Worm (Caenorhabditis elegans) whole organism, L4 larva: ENCODE data around the gene snrp-200.

Experiments
- D1046.2 ChIP-seq: fragments of 200-800 bp; sonication (Bioruptor generic); IDR thresholded peaks from 2 replicates; pipeline ENCODE4 v1.3.6; 2022; ENCODE audit warnings: missing genetic modification characterization, missing compliant biosample characterization
- F10B5.3 ChIP-seq: sonication (generic microtip); optimal IDR thresholded peaks from 2 replicates; lab custom pipeline; 2016; ENCODE audit warnings: mild to moderate bottlenecking, missing genetic modification characterization, missing compliant biosample characterization
- F37D6.2 ChIP-seq: sonication (generic microtip); optimal IDR thresholded peaks from 2 replicates; lab custom pipeline; 2016; ENCODE audit warnings: mild to moderate bottlenecking, missing genetic modification characterization, missing compliant biosample characterization
- F44E2.7 ChIP-seq: fragments of 200-800 bp; sonication (Bioruptor generic); IDR thresholded peaks from 2 replicates; pipeline ENCODE4 v2.1.2; 2022; ENCODE audit warnings: missing genetic modification characterization, missing compliant biosample characterization
- Y105C5A.15 ChIP-seq: fragments of 200-800 bp; sonication (Bioruptor generic); IDR thresholded peaks from 2 replicates; pipeline ENCODE4 v1.3.6; 2022; ENCODE audit warnings: missing genetic modification characterization, missing compliant biosample characterization
- Y75B8A.6 ChIP-seq: fragments of 200-800 bp; sonication (Bioruptor generic); IDR thresholded peaks from 2 replicates; pipeline ENCODE4 v1.3.6; 2022; ENCODE audit warnings: missing genetic modification reagents, missing genetic modification characterization, missing compliant biosample characterization
- ZK546.5 ChIP-seq, 2 experiments: sonication (generic microtip); optimal IDR thresholded peaks; 2 replicates each; lab custom pipeline; 2017; ENCODE audit warnings: missing biosample characterization in 2 of 2, missing genetic modification characterization in 2 of 2
- aha-1 ChIP-seq: fragments of 150-350 bp; peaks from one replicate; lab custom pipeline; 2014; ENCODE audit warnings: missing biosample characterization, missing genetic modification characterization
- aly-2 ChIP-seq: sonication (generic microtip); optimal IDR thresholded peaks from 2 replicates; lab custom pipeline; 2018; ENCODE audit warnings: missing biosample characterization, missing genetic modification characterization
- attf-4 ChIP-seq: sonication (generic microtip); optimal IDR thresholded peaks from 3 replicates; lab custom pipeline; 2017; ENCODE audit warnings: missing biosample characterization, missing genetic modification characterization
- ceh-20 ChIP-seq: fragments of 200-800 bp; sonication (Bioruptor generic); IDR thresholded peaks from 2 replicates; pipeline ENCODE4 v1.3.6; 2022; ENCODE audit warnings: missing genetic modification reagents, missing genetic modification characterization, missing compliant biosample characterization
- ceh-28 ChIP-seq: fragments of 150-350 bp; optimal IDR thresholded peaks from 2 replicates; lab custom pipeline; 2014; ENCODE audit warnings: missing biosample characterization, missing genetic modification reagents, missing genetic modification characterization
- ceh-32 ChIP-seq: sonication (generic microtip); optimal IDR thresholded peaks from 2 replicates; lab custom pipeline; 2016; ENCODE audit warnings: mild to moderate bottlenecking, missing genetic modification characterization, missing compliant biosample characterization; ENCODE audit not compliant: poor library complexity
- cey-2 ChIP-seq: sonication (generic microtip); optimal IDR thresholded peaks from 3 replicates; lab custom pipeline; 2017; ENCODE audit warnings: missing genetic modification characterization, mild to moderate bottlenecking, missing compliant biosample characterization, antibody characterized with exemption, borderline replicate concordance; ENCODE audit not compliant: insufficient read depth
- ctbp-1 ChIP-seq: fragments of 200-800 bp; sonication (Bioruptor generic); IDR thresholded peaks from 2 replicates; pipeline ENCODE4 v1.3.6; 2022; ENCODE audit warnings: missing genetic modification reagents, missing genetic modification characterization, missing compliant biosample characterization
- daf-19 ChIP-seq: fragments of 200-800 bp; sonication (Bioruptor generic); conservative IDR thresholded peaks from 2 replicates; pipeline ENCODE4 v1.3.6; 2022; ENCODE audit warnings: missing genetic modification characterization, missing compliant biosample characterization
- dmd-9 ChIP-seq: fragments of 200-800 bp; sonication (Bioruptor generic); IDR thresholded peaks from 2 replicates; pipeline ENCODE4 v1.3.6; 2022; ENCODE audit warnings: missing genetic modification reagents, missing genetic modification characterization, missing compliant biosample characterization
- dpl-1 ChIP-seq: fragments of 150-350 bp; optimal IDR thresholded peaks from 2 replicates; lab custom pipeline; 2014; ENCODE audit warnings: missing biosample characterization, missing genetic modification reagents, missing genetic modification characterization
- duxl-1 ChIP-seq: sonication (generic microtip); optimal IDR thresholded peaks from 2 replicates; lab custom pipeline; 2016; ENCODE audit warnings: mild to moderate bottlenecking, missing genetic modification characterization, moderate library complexity, missing compliant biosample characterization; ENCODE audit not compliant: poor library complexity
- dve-1 ChIP-seq: sonication (generic microtip); optimal IDR thresholded peaks from 2 replicates; lab custom pipeline; 2017; ENCODE audit warnings: antibody characterized with exemption, mild to moderate bottlenecking, missing genetic modification characterization, missing compliant biosample characterization; ENCODE audit not compliant: insufficient read depth
- egl-43 ChIP-seq: fragments of 200-800 bp; sonication (Bioruptor generic); IDR thresholded peaks from 2 replicates; pipeline ENCODE4 v1.3.6; 2022; ENCODE audit warnings: missing genetic modification reagents, missing genetic modification characterization, missing compliant biosample characterization
- hlh-11 ChIP-seq: fragments of 200-800 bp; sonication (Bioruptor generic); optimal IDR thresholded peaks from 2 replicates; lab custom pipeline; 2018; ENCODE audit warnings: mild to moderate bottlenecking, missing genetic modification characterization, missing compliant biosample characterization
- hmg-1.1 ChIP-seq: fragments of 200-800 bp; sonication (Bioruptor generic); IDR thresholded peaks from 2 replicates; pipeline ENCODE4 v1.3.6; 2022; ENCODE audit warnings: missing genetic modification reagents, missing genetic modification characterization, missing compliant biosample characterization
- lin-15B ChIP-seq: fragments of 150-350 bp; sonication (generic microtip); optimal IDR thresholded peaks from 3 replicates; lab custom pipeline; 2014; ENCODE audit warnings: missing biosample characterization, missing genetic modification characterization
- lin-38 ChIP-seq: fragments of 200-800 bp; sonication (Bioruptor generic); IDR thresholded peaks from 2 replicates; pipeline ENCODE4 v1.3.6; 2022; ENCODE audit warnings: missing genetic modification reagents, missing genetic modification characterization, missing compliant biosample characterization
- lir-3 ChIP-seq: sonication (generic microtip); optimal IDR thresholded peaks from 2 replicates; lab custom pipeline; 2016; ENCODE audit warnings: mild to moderate bottlenecking, missing genetic modification characterization, missing compliant biosample characterization
- lsy-2 ChIP-seq, 2 experiments: fragments of 150-350 bp in 1 of 2; sonication (generic microtip) in 1 of 2; optimal IDR thresholded peaks; 2 replicates each; lab custom pipeline; 2014 to 2017; ENCODE audit warnings: missing biosample characterization in 2 of 2, missing genetic modification characterization in 2 of 2
- madf-5 ChIP-seq, 2 experiments: fragments of 200-800 bp; sonication (Bioruptor generic); IDR thresholded peaks; 2 replicates each; pipeline ENCODE4 v1.3.6; 2022; ENCODE audit warnings: missing compliant biosample characterization in 2 of 2, missing genetic modification characterization in 2 of 2
- madf-9 ChIP-seq: fragments of 200-800 bp; sonication (Bioruptor generic); conservative IDR thresholded peaks from 2 replicates; pipeline ENCODE4 v1.3.6; 2022; ENCODE audit warnings: missing genetic modification reagents, missing genetic modification characterization, missing compliant biosample characterization
- mep-1 ChIP-seq: fragments of 150-350 bp; sonication (generic microtip); optimal IDR thresholded peaks from 3 replicates; lab custom pipeline; 2014; ENCODE audit warnings: missing biosample characterization, missing genetic modification characterization
- nhr-10 ChIP-seq: fragments of 150-350 bp; optimal IDR thresholded peaks from 2 replicates; lab custom pipeline; 2014; ENCODE audit warnings: missing biosample characterization, missing genetic modification characterization
- nhr-102 ChIP-seq: sonication (generic microtip); optimal IDR thresholded peaks from 2 replicates; lab custom pipeline; 2016; ENCODE audit warnings: mild to moderate bottlenecking, missing genetic modification characterization, moderate library complexity, missing compliant biosample characterization
- nhr-237 ChIP-seq: sonication (generic microtip); optimal IDR thresholded peaks from 2 replicates; lab custom pipeline; 2017; ENCODE audit warnings: missing biosample characterization, missing genetic modification characterization
- nhr-41 ChIP-seq: fragments of 200-800 bp; sonication (Bioruptor generic); IDR thresholded peaks from 2 replicates; pipeline ENCODE4 v1.3.6; 2022; ENCODE audit warnings: missing genetic modification reagents, missing genetic modification characterization, missing compliant biosample characterization
- nhr-42 ChIP-seq: fragments of 200-800 bp; sonication (Bioruptor generic); IDR thresholded peaks from 2 replicates; pipeline ENCODE4 v1.3.6; 2022; ENCODE audit warnings: missing genetic modification characterization, missing compliant biosample characterization
- nhr-6 ChIP-seq: fragments of 150-350 bp; optimal IDR thresholded peaks from 2 replicates; lab custom pipeline; 2014; ENCODE audit warnings: missing biosample characterization, missing genetic modification characterization
- nhr-76 ChIP-seq: fragments of 150-350 bp; optimal IDR thresholded peaks from 2 replicates; lab custom pipeline; 2014; ENCODE audit warnings: missing biosample characterization, missing genetic modification characterization
- pha-4 ChIP-seq, 2 experiments: fragments of 150-350 bp in 1 of 2; fragments of 200-800 bp in 1 of 2; sonication (Bioruptor generic) in 1 of 2; IDR thresholded peaks in 1 of 2; optimal IDR thresholded peaks in 1 of 2; 2 replicates each; pipeline versions ENCODE4 v1.3.6 to Lab custom; 2014 to 2022; ENCODE audit warnings: missing genetic modification characterization in 2 of 2, missing genetic modification reagents in 2 of 2, missing biosample characterization in 1 of 2, missing compliant biosample characterization in 1 of 2
- set-16 ChIP-seq: fragments of 200-800 bp; sonication (Bioruptor generic); IDR thresholded peaks from 2 replicates; pipeline ENCODE4 v1.3.6; 2022; ENCODE audit warnings: missing genetic modification reagents, missing genetic modification characterization, missing compliant biosample characterization
- snpc-1.2 ChIP-seq: fragments of 200-800 bp; sonication (Bioruptor generic); IDR thresholded peaks from 2 replicates; pipeline ENCODE4 v1.3.6; 2022; ENCODE audit warnings: missing genetic modification reagents, missing genetic modification characterization, missing compliant biosample characterization
- tra-1 ChIP-seq: fragments of 200-800 bp; sonication (Bioruptor generic); IDR thresholded peaks from 2 replicates; pipeline ENCODE4 v1.3.6; 2022; ENCODE audit warnings: missing genetic modification reagents, missing genetic modification characterization, missing compliant biosample characterization
- vab-7 ChIP-seq: fragments of 200-800 bp; sonication (Bioruptor generic); IDR thresholded peaks from 2 replicates; pipeline ENCODE4 v1.3.6; 2022; ENCODE audit warnings: missing genetic modification reagents, missing genetic modification characterization, missing compliant biosample characterization
- zag-1 ChIP-seq: fragments of 150-350 bp; optimal IDR thresholded peaks from 2 replicates; lab custom pipeline; 2014; ENCODE audit warnings: missing biosample characterization, missing genetic modification characterization
- zfp-2 ChIP-seq: sonication (generic microtip); optimal IDR thresholded peaks from 2 replicates; lab custom pipeline; 2016; ENCODE audit warnings: mild to moderate bottlenecking, missing genetic modification characterization, missing compliant biosample characterization
- ztf-11 ChIP-seq: fragments of 150-350 bp; optimal IDR thresholded peaks from 2 replicates; lab custom pipeline; 2014; ENCODE audit warnings: missing biosample characterization, missing genetic modification characterization

The snrp-200 gene

DNA sequence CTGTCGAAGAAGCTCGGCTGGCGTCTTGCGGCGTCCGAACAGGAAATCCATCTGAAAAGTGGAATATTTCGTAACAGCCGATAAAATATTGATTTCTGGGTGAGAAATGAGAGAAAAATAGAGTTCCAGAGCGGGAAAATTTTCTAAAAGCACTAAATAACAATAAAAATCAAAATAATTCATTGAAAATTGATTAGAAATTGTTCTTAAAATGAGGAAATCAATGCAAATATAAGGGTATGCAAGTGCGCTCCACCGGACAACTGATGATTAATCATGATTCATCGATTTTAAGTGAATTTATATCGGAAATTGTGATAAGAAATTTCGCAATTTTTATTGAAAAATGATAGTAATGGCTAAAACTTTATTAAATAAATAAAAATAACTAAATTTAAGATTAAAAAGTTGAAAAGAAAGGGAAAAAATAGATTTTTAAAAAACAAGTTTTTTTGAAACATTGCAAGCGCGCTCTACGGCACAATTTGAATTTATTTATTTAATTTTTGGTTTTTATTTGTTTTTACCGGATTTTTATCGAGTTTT lies 31.5 kb upstream of the snrp-200 start, which contains the start of the genes vps-2 and tiar-2 (continued):
- TF ChIP-seq zfp-2 (tag; lab: Kevin White, UChicago), result no peak
- no peak for TF ChIP-seq hmg-1.1 (GFP tag; lab: Robert Waterston, UW)
- no peak for TF ChIP-seq ZK546.5 (tag; optimal IDR thresholded peaks at IDR 0.05; lab: Kevin White, UChicago)
- TF ChIP-seq nhr-42, result no peak
- TF ChIP-seq ctbp-1 (GFP tag; lab: Robert Waterston, UW), result 0 out of 2 replicates have a peak, but pooled peaks have one; percentile 15
- TF ChIP-seq dpl-1 (GFP tag; lab: Kevin White, UChicago), result peak; percentile 72
- no peak for TF ChIP-seq F10B5.3 (tag; lab: Kevin White, UChicago)
- peak; percentile 46 for TF ChIP-seq hlh-11 (tag; lab: Kevin White, UChicago)
- no peak for TF ChIP-seq egl-43 (GFP tag; lab: Robert Waterston, UW)
- no peak for TF ChIP-seq ztf-11
- no peak for TF ChIP-seq daf-19 (GFP tag; lab: Robert Waterston, UW)
- no peak for TF ChIP-seq ceh-20 (GFP tag; lab: Robert Waterston, UW)
- TF ChIP-seq madf-5 (GFP tag; IDR thresholded peaks at IDR 0.05; lab: Robert Waterston, UW), result no peak
- TF ChIP-seq tra-1 (GFP tag; lab: Robert Waterston, UW), result no peak
- no peak for TF ChIP-seq Y105C5A.15 (GFP tag; lab: Robert Waterston, UW)
- TF ChIP-seq F44E2.7, result no peak
- TF ChIP-seq cey-2 (tag; lab: Kevin White, UChicago), result no peak
- peak; percentile 77 for TF ChIP-seq mep-1 (tag; lab: Kevin White, UChicago)
- no peak for TF ChIP-seq zag-1
- TF ChIP-seq lsy-2 (tag; optimal IDR thresholded peaks at IDR 0.05; lab: Kevin White, UChicago), result peak in 1 of 2 experiments; percentile 77
- TF ChIP-seq lin-15B (tag; lab: Kevin White, UChicago), result no peak
- TF ChIP-seq aha-1 (tag; lab: Kevin White, UChicago), result no peak
- TF ChIP-seq lir-3, result no peak
- TF ChIP-seq nhr-6 (tag; lab: Kevin White, UChicago), result no peak
- TF ChIP-seq nhr-237 (tag; lab: Kevin White, UChicago), result no peak
- TF ChIP-seq ceh-32 (tag; lab: Kevin White, UChicago), result no peak
- no peak for TF ChIP-seq aly-2 (tag; lab: Kevin White, UChicago)
- TF ChIP-seq Y75B8A.6 (GFP tag; lab: Robert Waterston, UW), result no peak
- TF ChIP-seq madf-9, result no peak
- no peak for TF ChIP-seq nhr-10 (tag; lab: Kevin White, UChicago)
- peak; percentile 41 for TF ChIP-seq F37D6.2 (tag; lab: Kevin White, UChicago)
- TF ChIP-seq, all 104 proteins: peak for 21

DNA sequence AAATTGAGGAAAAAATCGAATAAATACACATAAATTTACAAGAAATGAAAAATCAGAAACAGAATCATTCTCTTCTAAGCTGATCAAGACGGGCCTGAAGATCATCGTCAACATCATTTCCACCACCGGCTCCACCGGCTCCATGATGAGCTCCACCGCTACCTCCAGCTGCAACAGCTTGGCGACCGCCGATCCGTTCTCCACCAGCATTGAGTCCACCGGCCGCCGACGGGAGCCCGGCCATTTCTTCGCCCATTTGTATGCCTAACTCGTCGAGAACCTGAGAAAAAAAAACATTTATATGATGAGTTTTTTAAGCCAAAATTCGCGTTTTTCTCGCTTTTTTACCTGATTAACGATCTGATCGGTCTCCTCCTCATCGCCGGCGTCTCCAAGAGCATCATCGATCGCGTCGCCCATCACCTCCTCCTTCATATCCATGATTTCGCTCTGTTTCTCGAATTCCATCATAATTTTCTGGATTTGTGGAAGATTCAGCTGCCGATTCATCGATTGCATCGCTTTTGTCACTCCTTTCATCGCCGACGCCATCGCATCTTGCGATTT lies 30.6 kb upstream of the snrp-200 start:
- TF ChIP-seq set-16 (GFP tag; lab: Robert Waterston, UW), result peak; percentile 86
- no peak for TF ChIP-seq nhr-41 (GFP tag; lab: Robert Waterston, UW)
- TF ChIP-seq dve-1 (tag; lab: Kevin White, UChicago), result no peak
- TF ChIP-seq daf-19 (GFP tag; lab: Robert Waterston, UW), result no peak
- TF ChIP-seq nhr-42, result no peak
- no peak for TF ChIP-seq attf-4 (tag; lab: Kevin White, UChicago)
- TF ChIP-seq, all 104 proteins: peak for 1

DNA sequence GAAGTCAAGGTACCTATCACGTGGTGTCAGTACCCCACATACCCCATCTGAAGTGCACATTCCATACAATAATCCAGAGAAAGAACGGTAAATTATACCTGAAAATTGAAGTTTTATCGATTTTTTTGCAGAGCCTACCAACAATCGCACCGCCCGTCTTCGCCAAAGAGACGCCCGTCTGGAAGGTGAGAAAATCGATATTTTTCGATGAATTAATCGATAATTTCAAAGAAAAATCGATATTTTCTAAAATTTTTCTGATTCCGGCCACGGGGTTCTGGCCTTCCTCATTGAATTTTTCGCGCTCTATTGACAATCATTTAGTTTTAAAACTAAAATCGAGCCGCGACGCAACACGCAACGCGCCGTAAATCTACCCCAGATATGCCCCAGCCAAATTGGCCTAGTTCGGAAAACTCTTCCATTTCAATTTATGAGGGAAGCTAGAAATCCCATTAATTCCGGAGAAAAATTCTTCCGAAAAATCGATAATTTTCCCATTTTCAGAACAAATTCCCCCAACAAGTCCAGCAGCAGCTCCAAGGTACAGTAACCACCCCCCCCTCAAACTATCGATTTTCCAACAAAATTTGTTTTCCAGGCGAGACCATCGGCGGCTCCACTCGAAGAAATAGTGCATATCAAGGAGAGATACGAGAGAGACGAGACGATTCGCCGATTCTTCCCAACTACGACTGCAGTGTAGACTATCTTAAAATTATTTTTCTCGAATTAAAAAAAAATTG lies 29.9 kb upstream of the snrp-200 start:
- TF ChIP-seq vab-7 (no peak), nhr-102 (tag; lab: Kevin White, UChicago) (peak; percentile 40), pha-4 (GFP tag; IDR thresholded peaks at IDR 0.05; lab: Robert Waterston, UW) (0 out of 2 replicates have a peak, but pooled peaks have one; percentile 26), pha-4 (tag; optimal IDR thresholded peaks at IDR 0.05; lab: Kevin White, UChicago) (no peak), F10B5.3 (tag; lab: Kevin White, UChicago) (peak; percentile 42), nhr-76 (tag; lab: Kevin White, UChicago) (no peak), snpc-1.2 (GFP tag; lab: Robert Waterston, UW) (0 out of 2 replicates have a peak, but pooled peaks have one; percentile 26), dmd-9 (GFP tag; lab: Robert Waterston, UW) (no peak), nhr-42 (0 out of 2 replicates have a peak, but pooled peaks have one; percentile 41), madf-5 (GFP tag; IDR thresholded peaks at IDR 0.05; lab: Robert Waterston, UW) (no peak), lin-38 (GFP tag; lab: Robert Waterston, UW) (peak; percentile 71), D1046.2 (GFP tag; lab: Robert Waterston, UW) (no peak), duxl-1 (tag; lab: Kevin White, UChicago) (no peak), ceh-28 (tag; lab: Kevin White, UChicago) (peak; percentile 87)
